Worm (Caenorhabditis elegans) whole organism, young adult: ENCODE results near the gene F49H6.8.

Experiments
- B0336.3 ChIP-seq: fragments of 200-800 bp; sonication (Bioruptor generic); IDR thresholded peaks from 2 replicates; pipeline ENCODE4 v1.3.6; 2022; ENCODE audit warnings: missing genetic modification characterization, missing compliant biosample characterization
- F33H1.4 ChIP-seq: fragments of 200-800 bp; sonication (Bioruptor generic); IDR thresholded peaks from 2 replicates; pipeline ENCODE4 v1.3.6; 2022; ENCODE audit warnings: missing genetic modification reagents, missing genetic modification characterization, missing compliant biosample characterization
- bed-1 ChIP-seq: fragments of 200-800 bp; sonication (Bioruptor generic); IDR thresholded peaks from 2 replicates; pipeline ENCODE4 v1.3.6; 2022; ENCODE audit warnings: missing genetic modification reagents, missing genetic modification characterization, missing compliant biosample characterization
- dpl-1 ChIP-seq: fragments of 150-350 bp; optimal IDR thresholded peaks from 2 replicates; lab custom pipeline; 2014; ENCODE audit warnings: missing biosample characterization, missing genetic modification reagents, missing genetic modification characterization
- efl-1 ChIP-seq: fragments of 150-350 bp; optimal IDR thresholded peaks from 2 replicates; lab custom pipeline; 2014; ENCODE audit warnings: missing biosample characterization, missing genetic modification reagents, missing genetic modification characterization
- egrh-3 ChIP-seq: fragments of 200-800 bp; sonication (Bioruptor generic); IDR thresholded peaks from 2 replicates; pipeline ENCODE4 v1.3.6; 2022; ENCODE audit warnings: missing genetic modification reagents, missing genetic modification characterization, missing compliant biosample characterization
- hmg-1.2 ChIP-seq: fragments of 200-800 bp; sonication (Bioruptor generic); IDR thresholded peaks from 2 replicates; pipeline ENCODE4 v1.3.6; 2022; ENCODE audit warnings: missing genetic modification reagents, missing genetic modification characterization, missing compliant biosample characterization
- madf-6 ChIP-seq: fragments of 200-800 bp; sonication (Bioruptor generic); IDR thresholded peaks from 2 replicates; pipeline ENCODE4 v1.3.6; 2022; ENCODE audit warnings: missing genetic modification reagents, missing genetic modification characterization, missing compliant biosample characterization
- snpc-1.1 ChIP-seq: sonication (generic microtip); optimal IDR thresholded peaks from 2 replicates; lab custom pipeline; 2017; ENCODE audit warnings: missing genetic modification characterization, mild to moderate bottlenecking, missing compliant biosample characterization, antibody characterized with exemption, moderate library complexity, missing genotype, missing genetic modification reagents; ENCODE audit not compliant: insufficient read depth
- tbx-9 ChIP-seq: sonication (generic microtip); optimal IDR thresholded peaks from 2 replicates; lab custom pipeline; 2016; ENCODE audit warnings: borderline replicate concordance, missing genetic modification characterization, inconsistent platforms, missing compliant biosample characterization

ce11 chrV:17021361-17021760, 1.1 kb downstream of the F49H6.8 start, which contains the start of gene F49H6.12:
- TF ChIP-seq B0336.3 (no peak), efl-1 (GFP tag; lab: Kevin White, UChicago) (no peak), tbx-9 (tag; lab: Kevin White, UChicago) (no peak), dpl-1 (GFP tag; lab: Kevin White, UChicago) (no peak), hmg-1.2 (GFP tag; lab: Robert Waterston, UW) (no peak), egrh-3 (GFP tag; lab: Robert Waterston, UW) (no peak), bed-1 (GFP tag; lab: Robert Waterston, UW) (no peak), F33H1.4 (no peak), madf-6 (no peak), snpc-1.1 (no peak)
